Worm (Caenorhabditis elegans) whole organism, late embryonic: ENCODE measurements around the gene T26A5.2.
A peak's percentile ranks its signal among the peaks of the same experiment; 100 is the strongest.

Experiments used
- C08G9.2 ChIP-seq: sonication (generic microtip); optimal IDR thresholded peaks from 2 replicates; lab custom pipeline; 2016; ENCODE audit warnings: mild to moderate bottlenecking, missing genetic modification characterization, moderate library complexity, missing compliant biosample characterization
- K02D7.2 ChIP-seq: sonication (generic microtip); optimal IDR thresholded peaks from 2 replicates; lab custom pipeline; 2017; ENCODE audit warnings: mild to moderate bottlenecking, missing genetic modification characterization, missing compliant biosample characterization
- K09A11.1 ChIP-seq: sonication (generic microtip); optimal IDR thresholded peaks from 2 replicates; lab custom pipeline; 2017; ENCODE audit warnings: antibody characterized with exemption, mild to moderate bottlenecking, missing genetic modification characterization, missing compliant biosample characterization; ENCODE audit not compliant: insufficient read depth
- T23F11.4 ChIP-seq: fragments of 200-800 bp; sonication (Bioruptor generic); optimal IDR thresholded peaks from 2 replicates; lab custom pipeline; 2018; ENCODE audit warnings: mild to moderate bottlenecking, missing genetic modification characterization, missing compliant biosample characterization
- Y22D7AL.16 ChIP-seq: sonication (generic microtip); optimal IDR thresholded peaks from 2 replicates; lab custom pipeline; 2016; ENCODE audit warnings: missing genetic modification characterization, missing compliant biosample characterization
- ahr-1 ChIP-seq: sonication (generic microtip); optimal IDR thresholded peaks from 2 replicates; lab custom pipeline; 2016; ENCODE audit warnings: missing genetic modification characterization, missing compliant biosample characterization
- ama-1 ChIP-seq: fragments of 150-350 bp; optimal IDR thresholded peaks from 2 replicates; lab custom pipeline; 2014
- ceh-14 ChIP-seq: sonication (generic microtip); optimal IDR thresholded peaks from 2 replicates; lab custom pipeline; 2016; ENCODE audit warnings: missing genotype, missing genetic modification characterization, missing compliant biosample characterization
- ceh-19 ChIP-seq: fragments of 200-800 bp; sonication (Bioruptor generic); optimal IDR thresholded peaks from 2 replicates; lab custom pipeline; 2018; ENCODE audit warnings: mild to moderate bottlenecking, missing genetic modification characterization, missing compliant biosample characterization
- ceh-2 ChIP-seq: sonication (generic microtip); optimal IDR thresholded peaks from 2 replicates; lab custom pipeline; 2016; ENCODE audit warnings: missing genotype, missing genetic modification characterization, missing compliant biosample characterization
- ceh-31 ChIP-seq: sonication (generic microtip); optimal IDR thresholded peaks from 2 replicates; lab custom pipeline; 2016; ENCODE audit warnings: missing genetic modification characterization, missing compliant biosample characterization
- ceh-34 ChIP-seq: sonication (generic microtip); optimal IDR thresholded peaks from 2 replicates; lab custom pipeline; 2016; ENCODE audit warnings: mild to moderate bottlenecking, missing genetic modification characterization, missing compliant biosample characterization
- ceh-45 ChIP-seq: fragments of 200-800 bp; sonication (Bioruptor generic); IDR thresholded peaks from 2 replicates; pipeline ENCODE4 v1.3.6; 2022; ENCODE audit warnings: missing genetic modification reagents, missing genetic modification characterization, missing compliant biosample characterization
- ceh-48 ChIP-seq: sonication (generic microtip); optimal IDR thresholded peaks from 2 replicates; lab custom pipeline; 2016; ENCODE audit warnings: missing genetic modification characterization, inconsistent platforms, missing compliant biosample characterization
- ceh-6 ChIP-seq: fragments of 200-800 bp; sonication (Bioruptor generic); optimal IDR thresholded peaks from 2 replicates; lab custom pipeline; 2018; ENCODE audit warnings: mild to moderate bottlenecking, missing genetic modification characterization, missing compliant biosample characterization
- che-1 ChIP-seq: sonication (generic microtip); optimal IDR thresholded peaks from 2 replicates; lab custom pipeline; 2016; ENCODE audit warnings: mild to moderate bottlenecking, missing genetic modification characterization, missing compliant biosample characterization
- dmd-4 ChIP-seq: sonication (generic microtip); optimal IDR thresholded peaks from 2 replicates; lab custom pipeline; 2016; ENCODE audit warnings: borderline replicate concordance, missing genetic modification characterization, missing compliant biosample characterization
- dve-1 ChIP-seq: sonication (generic microtip); optimal IDR thresholded peaks from 2 replicates; lab custom pipeline; 2017; ENCODE audit warnings: antibody characterized with exemption, mild to moderate bottlenecking, missing genetic modification characterization, missing compliant biosample characterization
- ets-4 ChIP-seq: sonication (generic microtip); optimal IDR thresholded peaks from 2 replicates; lab custom pipeline; 2016; ENCODE audit warnings: missing genetic modification characterization, missing compliant biosample characterization
- eyg-1 ChIP-seq: sonication (generic microtip); optimal IDR thresholded peaks from 2 replicates; lab custom pipeline; 2016; ENCODE audit warnings: missing genotype, missing genetic modification characterization, missing compliant biosample characterization
- fax-1 ChIP-seq: sonication (generic microtip); optimal IDR thresholded peaks from 2 replicates; lab custom pipeline; 2016; ENCODE audit warnings: missing genotype, missing genetic modification characterization, missing compliant biosample characterization
- fkh-10 ChIP-seq: fragments of 150-350 bp; optimal IDR thresholded peaks from 2 replicates; lab custom pipeline; 2014; ENCODE audit warnings: missing biosample characterization, missing genetic modification reagents, missing genetic modification characterization
- fkh-6 ChIP-seq: sonication (generic microtip); optimal IDR thresholded peaks from 2 replicates; lab custom pipeline; 2016; ENCODE audit warnings: missing genetic modification characterization, missing compliant biosample characterization
- gmeb-2 ChIP-seq: sonication (generic microtip); optimal IDR thresholded peaks from 2 replicates; lab custom pipeline; 2016; ENCODE audit warnings: missing genetic modification characterization, inconsistent platforms, missing compliant biosample characterization
- hlh-15 ChIP-seq: sonication (generic microtip); optimal IDR thresholded peaks from 2 replicates; lab custom pipeline; 2016; ENCODE audit warnings: missing genetic modification characterization, missing compliant biosample characterization
- hlh-30 ChIP-seq: sonication (generic microtip); optimal IDR thresholded peaks from 2 replicates; lab custom pipeline; 2017; ENCODE audit warnings: antibody characterized with exemption, missing genetic modification characterization, missing compliant biosample characterization; ENCODE audit not compliant: insufficient read depth
- hlh-6 ChIP-seq: sonication (generic microtip); optimal IDR thresholded peaks from 2 replicates; lab custom pipeline; 2016; ENCODE audit warnings: missing genotype, missing genetic modification characterization, missing compliant biosample characterization
- lin-11 ChIP-seq: fragments of 200-800 bp; sonication (Bioruptor generic); optimal IDR thresholded peaks from 2 replicates; lab custom pipeline; 2018; ENCODE audit warnings: mild to moderate bottlenecking, missing genetic modification characterization, missing compliant biosample characterization
- madf-2 ChIP-seq: sonication (generic microtip); optimal IDR thresholded peaks from 2 replicates; lab custom pipeline; 2017; ENCODE audit warnings: missing genetic modification characterization, missing compliant biosample characterization
- mec-3 ChIP-seq: sonication (generic microtip); optimal IDR thresholded peaks from 2 replicates; lab custom pipeline; 2016; ENCODE audit warnings: borderline replicate concordance, missing genetic modification characterization, missing compliant biosample characterization
- nfya-1 ChIP-seq: sonication (generic microtip); optimal IDR thresholded peaks from 2 replicates; lab custom pipeline; 2017; ENCODE audit warnings: missing genetic modification characterization, mild to moderate bottlenecking, missing compliant biosample characterization, antibody characterized with exemption, moderate library complexity
- nhr-11 ChIP-seq: fragments of 150-350 bp; optimal IDR thresholded peaks from 2 replicates; lab custom pipeline; 2014; ENCODE audit warnings: missing biosample characterization, missing genetic modification characterization
- nhr-232 ChIP-seq: sonication (generic microtip); optimal IDR thresholded peaks from 2 replicates; lab custom pipeline; 2016; ENCODE audit warnings: missing genetic modification characterization, missing compliant biosample characterization
- pat-9 ChIP-seq: fragments of 200-800 bp; sonication (Bioruptor generic); optimal IDR thresholded peaks from 2 replicates; lab custom pipeline; 2018; ENCODE audit warnings: mild to moderate bottlenecking, missing genetic modification characterization, moderate library complexity, missing compliant biosample characterization
- pha-2 ChIP-seq: sonication (generic microtip); optimal IDR thresholded peaks from 2 replicates; lab custom pipeline; 2017; ENCODE audit warnings: mild to moderate bottlenecking, missing genetic modification characterization, missing compliant biosample characterization
- sox-2 ChIP-seq: fragments of 200-800 bp; sonication (Bioruptor generic); IDR thresholded peaks from 2 replicates; pipeline ENCODE4 v1.3.6; 2022; ENCODE audit warnings: missing genetic modification reagents, missing genetic modification characterization, missing compliant biosample characterization
- ttx-3 ChIP-seq: sonication (generic microtip); optimal IDR thresholded peaks from 2 replicates; lab custom pipeline; 2016; ENCODE audit warnings: missing genetic modification reagents, missing genetic modification characterization, missing compliant biosample characterization
- unc-3 ChIP-seq, 2 experiments: fragments of 200-800 bp in 1 of 2; sonication (Bioruptor generic) in 1 of 2; sonication (generic microtip) in 1 of 2; conservative IDR thresholded peaks in 1 of 2; optimal IDR thresholded peaks in 1 of 2; 2 replicates each; pipeline versions ENCODE4 v1.3.6 to Lab custom; 2016 to 2022; ENCODE audit warnings: missing compliant biosample characterization in 2 of 2, missing genetic modification characterization in 2 of 2, missing genetic modification reagents in 1 of 2
- unc-55 ChIP-seq: sonication (generic microtip); optimal IDR thresholded peaks from 2 replicates; lab custom pipeline; 2017; ENCODE audit warnings: missing biosample characterization, missing genetic modification reagents, missing genetic modification characterization
- ztf-16 ChIP-seq: sonication (generic microtip); optimal IDR thresholded peaks from 2 replicates; lab custom pipeline; 2017; ENCODE audit warnings: missing genetic modification characterization, missing compliant biosample characterization

T26A5.2 gene

ce11 chrIII:6482918-6483317 lies 15.8 kb downstream of the T26A5.2 start, which contains the start of gene chtb-2:
Gene chtb-2 (plus strand): TSS chrIII:6483218.
- no peak for TF ChIP-seq fkh-6
- no peak for TF ChIP-seq ceh-2 (tag; lab: Kevin White, UChicago)
- TF ChIP-seq ceh-48 (tag; lab: Kevin White, UChicago), result no peak
- no peak for TF ChIP-seq nhr-232 (tag; lab: Kevin White, UChicago)
- no peak for TF ChIP-seq hlh-6
- no peak for TF ChIP-seq K09A11.1
- TF ChIP-seq unc-3 (GFP tag; conservative IDR thresholded peaks at IDR 0.05; lab: Robert Waterston, UW), result no peak
- no peak for TF ChIP-seq unc-3 (tag; optimal IDR thresholded peaks at IDR 0.05; lab: Kevin White, UChicago)
- no peak for TF ChIP-seq madf-2 (tag; lab: Kevin White, UChicago)
- no peak for TF ChIP-seq sox-2 (GFP tag; lab: Robert Waterston, UW)
- no peak for TF ChIP-seq ahr-1 (tag; lab: Kevin White, UChicago)
- no peak for TF ChIP-seq che-1 (tag; lab: Kevin White, UChicago)
- no peak for TF ChIP-seq ttx-3 (tag; lab: Kevin White, UChicago)
- TF ChIP-seq ets-4 (tag; lab: Kevin White, UChicago), result no peak
- TF ChIP-seq C08G9.2, result no peak
- no peak for TF ChIP-seq ceh-34 (tag; lab: Kevin White, UChicago)
- TF ChIP-seq ceh-45, result no peak
- no peak for TF ChIP-seq pha-2 (tag; lab: Kevin White, UChicago)
- no peak for TF ChIP-seq ama-1 (lab: Kevin White, UChicago)
- TF ChIP-seq ceh-6 (GFP tag; lab: Kevin White, UChicago), result no peak
- no peak for TF ChIP-seq ceh-31 (tag; lab: Kevin White, UChicago)

- TF ChIP-seq pat-9 (tag; lab: Kevin White, UChicago) (no peak), K02D7.2 (no peak), che-1 (tag; lab: Kevin White, UChicago) (no peak), nfya-1 (peak; percentile 28), unc-55 (GFP tag; lab: Kevin White, UChicago) (peak; percentile 1), lin-11 (tag; lab: Kevin White, UChicago) (no peak), gmeb-2 (tag; lab: Kevin White, UChicago) (no peak), pha-2 (tag; lab: Kevin White, UChicago) (no peak), mec-3 (no peak), ama-1 (lab: Kevin White, UChicago) (no peak), ets-4 (tag; lab: Kevin White, UChicago) (no peak)
These were observed 21.8 kb downstream of the T26A5.2 start for ce11 chrIII:6488916-6489315.

- no peak for TF ChIP-seq nhr-11 (tag; lab: Kevin White, UChicago)
- no peak for TF ChIP-seq fkh-10
- no peak for TF ChIP-seq ceh-45
- no peak for TF ChIP-seq T23F11.4 (GFP tag; lab: Kevin White, UChicago)
- TF ChIP-seq ceh-14, result no peak
- no peak for TF ChIP-seq ceh-19 (GFP tag; lab: Kevin White, UChicago)
- no peak for TF ChIP-seq eyg-1 (tag; lab: Kevin White, UChicago)
- no peak for TF ChIP-seq hlh-30 (tag; lab: Kevin White, UChicago)
- no peak for TF ChIP-seq ttx-3 (tag; lab: Kevin White, UChicago)
- TF ChIP-seq unc-3 (GFP tag; conservative IDR thresholded peaks at IDR 0.05; lab: Robert Waterston, UW), result no peak
- TF ChIP-seq unc-3 (tag; optimal IDR thresholded peaks at IDR 0.05; lab: Kevin White, UChicago), result no peak
- TF ChIP-seq nhr-232 (tag; lab: Kevin White, UChicago), result no peak
- no peak for TF ChIP-seq dve-1 (tag; lab: Kevin White, UChicago)
- TF ChIP-seq dmd-4, result no peak
- no peak for TF ChIP-seq pat-9 (tag; lab: Kevin White, UChicago)
- TF ChIP-seq Y22D7AL.16, result no peak
- no peak for TF ChIP-seq lin-11 (tag; lab: Kevin White, UChicago)
- no peak for TF ChIP-seq hlh-15
- TF ChIP-seq ceh-31 (tag; lab: Kevin White, UChicago), result no peak
- TF ChIP-seq ztf-16 (tag; lab: Kevin White, UChicago), result no peak
- no peak for TF ChIP-seq fax-1
These were observed 22.4 kb downstream of the T26A5.2 start, which contains the start of gene rpt-3 for ce11 chrIII:6489493-6489892. Gene rpt-3 (plus strand): TSS chrIII:6489793.
